Fruit fly (Drosophila melanogaster): ENCODE results near the gene Rnmt.

dm6 chr2L:15031650-15032049 is 21.9 kb downstream of the Rnmt start, which contains the start of gene CG31832:
- TF ChIP-seq psq (optimal IDR thresholded peaks at IDR 0.05) = no peak
- TF ChIP-seq h (optimal IDR thresholded peaks at IDR 0.05) = no peak
